Fruit fly (Drosophila melanogaster) whole organism, wandering third instar larva: ENCODE results near the gene Dup99B.

ENCODE experiments used
- CG32264 ChIP-seq: fragments of 200-800 bp; sonication (Bioruptor generic); optimal IDR thresholded peaks from 2 replicates; lab custom pipeline; 2016; ENCODE audit warnings: missing biosample characterization, missing genetic modification characterization
- Dfd ChIP-seq: fragments of >200 bp; optimal IDR thresholded peaks from 2 replicates; lab custom pipeline; 2017; ENCODE audit warnings: missing biosample characterization, missing genetic modification characterization
- Dif ChIP-seq: fragments of 200-275, 200-300 bp; sonication (Bioruptor generic); optimal IDR thresholded peaks from 2 replicates; lab custom pipeline; 2018; ENCODE audit warnings: missing biosample characterization, missing genetic modification characterization; ENCODE audit not compliant: partially characterized antibody
- dl ChIP-seq, 2 experiments: fragments of 175-275, 200-275 bp in 1 of 2; fragments of 200-275 bp in 1 of 2; sonication (Bioruptor generic); optimal IDR thresholded peaks; lab custom pipeline; 2018; ENCODE audit warnings: mild to moderate bottlenecking in 2 of 2, missing biosample characterization in 2 of 2, missing genetic modification characterization in 2 of 2, moderate library complexity in 2 of 2; ENCODE audit not compliant: partially characterized antibody in 2 of 2, insufficient read depth in 1 of 2
- dmrt93B ChIP-seq: fragments of 200-800 bp; sonication (Bioruptor generic); optimal IDR thresholded peaks from 2 replicates; lab custom pipeline; 2018; ENCODE audit warnings: missing biosample characterization, mild to moderate bottlenecking, missing genetic modification characterization
- foxo ChIP-seq, 2 experiments: fragments of 200-800 bp; sonication (Bioruptor generic); optimal IDR thresholded peaks; 2 replicates in 1 of 2; 3 replicates in 1 of 2; lab custom pipeline; 2016 to 2017; ENCODE audit warnings: missing biosample characterization in 2 of 2, missing genetic modification characterization in 2 of 2
- fru ChIP-seq: fragments of 200-800 bp; sonication (Bioruptor generic); optimal IDR thresholded peaks from 3 replicates; lab custom pipeline; 2016; ENCODE audit warnings: missing biosample characterization, mild to moderate bottlenecking, missing genetic modification characterization
- h ChIP-seq: fragments of 200-800 bp; sonication (Bioruptor generic); optimal IDR thresholded peaks from 3 replicates; lab custom pipeline; 2016; ENCODE audit warnings: missing biosample characterization, mild to moderate bottlenecking, missing genetic modification characterization
- jim ChIP-seq: fragments of 175-275, 200-325 bp; sonication (Bioruptor generic); optimal IDR thresholded peaks from 2 replicates; lab custom pipeline; 2016; ENCODE audit warnings: missing biosample characterization, mild to moderate bottlenecking, missing genetic modification characterization
- pan ChIP-seq: fragments of >200 bp; optimal IDR thresholded peaks from 2 replicates; lab custom pipeline; 2017
- psq ChIP-seq: fragments of 200-800 bp; sonication (Bioruptor generic); optimal IDR thresholded peaks from 3 replicates; lab custom pipeline; 2017; ENCODE audit warnings: missing biosample characterization, mild to moderate bottlenecking, missing genetic modification characterization, moderate library complexity
- sage ChIP-seq: fragments of 200-800 bp; sonication (Bioruptor generic); optimal IDR thresholded peaks from 2 replicates; lab custom pipeline; 2016; ENCODE audit warnings: missing biosample characterization, mild to moderate bottlenecking, missing genetic modification characterization
- sv ChIP-seq: fragments of 200-800 bp; sonication (Bioruptor generic); optimal IDR thresholded peaks from 3 replicates; lab custom pipeline; 2016; ENCODE audit warnings: missing biosample characterization, missing genetic modification characterization

- no peak for TF ChIP-seq Dfd (GFP tag; lab: Kevin White, UChicago)
- TF ChIP-seq pan (lab: Kevin White, UChicago), result no peak
- TF ChIP-seq sage (GFP tag; lab: Kevin White, UChicago), result no peak
- no peak for TF ChIP-seq psq (GFP tag; lab: Kevin White, UChicago)
- no peak for TF ChIP-seq foxo (GFP tag; optimal IDR thresholded peaks at IDR 0.05; lab: Kevin White, UChicago)
- TF ChIP-seq sv (GFP tag; lab: Kevin White, UChicago), result no peak
- TF ChIP-seq jim (GFP tag; lab: Kevin White, UChicago), result no peak
- no peak for TF ChIP-seq Dif (GFP tag; lab: Kevin White, UChicago)
- TF ChIP-seq fru, result no peak
- no peak for TF ChIP-seq h
- TF ChIP-seq dl (GFP tag; optimal IDR thresholded peaks at IDR 0.05; lab: Kevin White, UChicago; ENCODE audit: insufficient read depth in 1 of 2, partially characterized antibody in 2 of 2), result no peak
- no peak for TF ChIP-seq CG32264 (GFP tag; lab: Kevin White, UChicago)
- no peak for TF ChIP-seq dmrt93B (GFP tag; lab: Kevin White, UChicago)
These were observed 3.2 kb upstream of the Dup99B start, which contains the start of gene CG15506 for dm6 chr3R:29718363-29718762.
